Fruit fly (Drosophila melanogaster): ENCODE results near the gene knrl.

DNA sequence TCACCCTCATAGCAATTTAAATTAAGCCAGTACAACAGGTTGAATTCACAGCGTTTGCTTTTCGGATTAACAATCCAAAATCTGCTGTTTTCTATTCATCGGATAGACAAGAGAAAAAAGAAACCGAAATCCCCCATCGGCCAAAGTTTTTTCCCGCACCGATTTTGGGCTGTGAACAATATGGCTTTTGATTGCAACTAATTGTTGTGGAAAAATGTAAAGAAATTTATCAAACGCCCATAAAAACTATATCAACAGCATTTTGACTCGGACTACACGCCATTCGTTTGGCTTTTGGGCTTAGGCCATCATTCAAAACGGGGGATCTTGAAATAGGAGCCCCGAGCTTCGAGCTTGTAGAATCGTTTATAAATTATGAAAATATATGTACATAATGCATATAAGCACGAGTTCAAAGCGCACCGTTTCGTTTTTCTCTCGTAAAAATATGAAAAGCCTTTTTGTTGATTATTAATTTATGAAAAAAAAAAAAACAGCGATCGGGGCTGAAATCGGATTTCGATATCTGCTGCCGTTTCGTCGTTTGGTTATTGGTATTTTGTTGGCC, 54.8 kb downstream of the knrl start:
- TF ChIP-seq p53 (GFP tag; optimal IDR thresholded peaks at IDR 0.05) (no peak), ato (GFP tag; IDR thresholded peaks at IDR 0.05; ENCODE audit: partially characterized antibody) (no peak), CG2129 (GFP tag; IDR thresholded peaks at IDR 0.05; ENCODE audit: partially characterized antibody) (no peak), CTCF (GFP tag; optimal IDR thresholded peaks at IDR 0.05) (no peak), Awh (GFP tag; IDR thresholded peaks at IDR 0.05) (peak; percentile 91), ken (GFP tag; IDR thresholded peaks at IDR 0.05) (no peak), CG6272 (GFP tag; IDR thresholded peaks at IDR 0.05) (no peak), CG6791 (GFP tag; IDR thresholded peaks at IDR 0.05; ENCODE audit: partially characterized antibody) (no peak), mam (GFP tag; optimal IDR thresholded peaks at IDR 0.05) (no peak), CG4707 (GFP tag; optimal IDR thresholded peaks at IDR 0.05) (no peak), CG3838 (GFP tag; optimal IDR thresholded peaks at IDR 0.05) (no peak)

Data from whole organism, embryonic.